Fruit fly (Drosophila melanogaster) whole organism, embryonic: ENCODE data around the gene mdu.

Source experiments
- Bdp1 ChIP-seq: fragments of 200-800 bp; sonication (Bioruptor generic); optimal IDR thresholded peaks from 3 replicates; lab custom pipeline; 2016; ENCODE audit warnings: missing biosample characterization, missing genetic modification characterization
- CG10979 ChIP-seq: fragments of 200-800 bp; sonication (Bioruptor generic); optimal IDR thresholded peaks from 2 replicates; lab custom pipeline; 2018; ENCODE audit warnings: missing biosample characterization, mild to moderate bottlenecking, missing genetic modification characterization, moderate library complexity
- CG11247 ChIP-seq: fragments of 200-800 bp; sonication (Bioruptor generic); IDR thresholded peaks from 2 replicates; pipeline ENCODE4 v1.3.6; 2022; ENCODE audit warnings: missing biosample characterization, missing genetic modification characterization
- CG12744 ChIP-seq: fragments of 200-800 bp; sonication (Bioruptor generic); optimal IDR thresholded peaks from 2 replicates; lab custom pipeline; 2016; ENCODE audit warnings: missing biosample characterization, missing genetic modification characterization
- CG14014 ChIP-seq: fragments of 200-800 bp; sonication (Bioruptor generic); IDR thresholded peaks from 2 replicates; pipeline ENCODE4 v1.3.6; 2022; ENCODE audit warnings: missing biosample characterization, missing genetic modification characterization
- CG14965 ChIP-seq: fragments of 200-800 bp; sonication (Bioruptor generic); optimal IDR thresholded peaks from 2 replicates; lab custom pipeline; 2016; ENCODE audit warnings: missing biosample characterization, missing genetic modification characterization, borderline replicate concordance
- CG15514 ChIP-seq: fragments of 200-800 bp; sonication (Bioruptor generic); optimal IDR thresholded peaks from 3 replicates; lab custom pipeline; 2017; ENCODE audit warnings: missing biosample characterization, missing genetic modification characterization, mild to moderate bottlenecking, moderate library complexity, missing genetic modification reagents
- CG17568 ChIP-seq: fragments of 200-800 bp; sonication (Bioruptor generic); optimal IDR thresholded peaks from 2 replicates; lab custom pipeline; 2018; ENCODE audit warnings: missing biosample characterization, mild to moderate bottlenecking, missing genetic modification characterization, moderate library complexity
- CG17802 ChIP-seq: fragments of 200-800 bp; sonication (Bioruptor generic); optimal IDR thresholded peaks from 2 replicates; lab custom pipeline; 2018; ENCODE audit warnings: missing biosample characterization, mild to moderate bottlenecking, missing genetic modification characterization, moderate library complexity
- CG18599 ChIP-seq: fragments of 200-800 bp; sonication (Bioruptor generic); optimal IDR thresholded peaks from 3 replicates; lab custom pipeline; 2017; ENCODE audit warnings: missing biosample characterization, missing genetic modification characterization, mild to moderate bottlenecking, moderate library complexity, missing genetic modification reagents
- CG2120 ChIP-seq: fragments of 200-800 bp; sonication (Bioruptor generic); optimal IDR thresholded peaks from 3 replicates; lab custom pipeline; 2016; ENCODE audit warnings: missing biosample characterization, missing genetic modification characterization
- CG2199 ChIP-seq: fragments of 200-800 bp; sonication (Bioruptor generic); IDR thresholded peaks from 3 replicates; pipeline ENCODE4 v1.3.6; 2022; ENCODE audit warnings: missing biosample characterization, missing genetic modification characterization
- CG2875 ChIP-seq: fragments of 200-800 bp; sonication (Bioruptor generic); optimal IDR thresholded peaks from 2 replicates; lab custom pipeline; 2017; ENCODE audit warnings: missing biosample characterization, mild to moderate bottlenecking, missing genetic modification characterization, missing genetic modification reagents
- CG30403 ChIP-seq: fragments of 200-800 bp; sonication (Bioruptor generic); optimal IDR thresholded peaks from 3 replicates; lab custom pipeline; 2016; ENCODE audit warnings: missing biosample characterization, missing genetic modification characterization
- CG4707 ChIP-seq: fragments of 200-800 bp; sonication (Bioruptor generic); optimal IDR thresholded peaks from 2 replicates; lab custom pipeline; 2018; ENCODE audit warnings: missing biosample characterization, mild to moderate bottlenecking, missing genetic modification characterization, moderate library complexity
- CG4820 ChIP-seq: fragments of 200-800 bp; sonication (Bioruptor generic); optimal IDR thresholded peaks from 3 replicates; lab custom pipeline; 2016; ENCODE audit warnings: missing biosample characterization, missing genetic modification characterization
- CG4854 ChIP-seq: fragments of 200-800 bp; sonication (Bioruptor generic); optimal IDR thresholded peaks from 2 replicates; lab custom pipeline; 2016; ENCODE audit warnings: missing biosample characterization, missing genetic modification characterization, inconsistent platforms
- CG6683 ChIP-seq: fragments of 200-800 bp; sonication (Bioruptor generic); optimal IDR thresholded peaks from 2 replicates; lab custom pipeline; 2017; ENCODE audit warnings: missing biosample characterization, mild to moderate bottlenecking, missing genetic modification characterization, missing genetic modification reagents
- CG6791 ChIP-seq: fragments of 200-800 bp; sonication (Bioruptor generic); IDR thresholded peaks from 3 replicates; pipeline ENCODE4 v1.3.6; 2022; ENCODE audit warnings: missing biosample characterization, missing genetic modification characterization; ENCODE audit not compliant: partially characterized antibody
- CG8089 ChIP-seq: fragments of 200-800 bp; sonication (Bioruptor generic); optimal IDR thresholded peaks from 3 replicates; lab custom pipeline; 2016; ENCODE audit warnings: missing biosample characterization, missing genetic modification characterization
- CG8478 ChIP-seq: fragments of >200 bp; optimal IDR thresholded peaks from 2 replicates; lab custom pipeline; 2018
- D19B ChIP-seq: fragments of 200-800 bp; sonication (Bioruptor generic); optimal IDR thresholded peaks from 2 replicates; lab custom pipeline; 2017; ENCODE audit warnings: missing biosample characterization, mild to moderate bottlenecking, missing genetic modification characterization
- E2f1 ChIP-seq: fragments of 200-800 bp; sonication (Bioruptor generic); IDR thresholded peaks from 2 replicates; pipeline ENCODE4 v1.3.6; 2022; ENCODE audit warnings: missing biosample characterization, missing genetic modification characterization
- Fer2 ChIP-seq: fragments of 200-800 bp; sonication (Bioruptor generic); optimal IDR thresholded peaks from 2 replicates; lab custom pipeline; 2018; ENCODE audit warnings: missing biosample characterization, mild to moderate bottlenecking, missing genetic modification characterization, moderate library complexity
- HLH4C ChIP-seq: fragments of 200-800 bp; sonication (Bioruptor generic); IDR thresholded peaks from 3 replicates; pipeline ENCODE4 v1.3.6; 2022; ENCODE audit warnings: missing biosample characterization, missing genetic modification characterization; ENCODE audit not compliant: partially characterized antibody
- Kr ChIP-seq: fragments of 200-800 bp; sonication (Bioruptor generic); optimal IDR thresholded peaks from 2 replicates; lab custom pipeline; 2017; ENCODE audit warnings: missing biosample characterization, mild to moderate bottlenecking, missing genetic modification characterization
- Mad ChIP-seq: fragments of 200-800 bp; sonication (Bioruptor generic); optimal IDR thresholded peaks from 2 replicates; lab custom pipeline; 2016; ENCODE audit warnings: missing biosample characterization, missing genetic modification characterization
- NFAT ChIP-seq: fragments of 200-800 bp; sonication (Bioruptor generic); IDR thresholded peaks from 2 replicates; pipeline ENCODE4 v1.3.6; 2022; ENCODE audit warnings: missing biosample characterization, missing genetic modification characterization
- Opbp ChIP-seq: fragments of 200-800 bp; sonication (Bioruptor generic); IDR thresholded peaks from 3 replicates; pipeline ENCODE4 v1.3.6; 2022; ENCODE audit warnings: missing biosample characterization, missing genetic modification characterization; ENCODE audit not compliant: partially characterized antibody
- Stat92E ChIP-seq, 3 experiments: fragments of >200 bp in 2 of 3; fragments of 200-800 bp in 1 of 3; sonication (Bioruptor generic) in 1 of 3; optimal IDR thresholded peaks; 2 replicates each; lab custom pipeline; 2017 to 2019; ENCODE audit warnings: missing biosample characterization in 3 of 3, missing genetic modification characterization in 3 of 3, mild to moderate bottlenecking in 1 of 3, moderate library complexity in 1 of 3
- TFAM ChIP-seq: fragments of 200-800 bp; sonication (Bioruptor generic); optimal IDR thresholded peaks from 2 replicates; lab custom pipeline; 2017; ENCODE audit warnings: missing biosample characterization, missing genetic modification characterization, inconsistent platforms
- Taf1 ChIP-seq: fragments of 200-800 bp; sonication (Bioruptor generic); IDR thresholded peaks from 2 replicates; pipeline ENCODE4 v1.3.6; 2022; ENCODE audit warnings: missing biosample characterization, missing genetic modification characterization
- aop ChIP-seq: fragments of 200-800 bp; sonication (Bioruptor generic); IDR thresholded peaks from 2 replicates; pipeline ENCODE4 v1.3.6; 2022; ENCODE audit warnings: missing biosample characterization, missing genetic modification characterization
- ara ChIP-seq: fragments of 200-800 bp; sonication (Bioruptor generic); IDR thresholded peaks from 2 replicates; pipeline ENCODE4 v1.3.6; 2022; ENCODE audit warnings: missing biosample characterization, missing genetic modification characterization
- br ChIP-seq: fragments of >200 bp; optimal IDR thresholded peaks from 2 replicates; lab custom pipeline; 2017
- cato ChIP-seq: fragments of 200-800 bp; sonication (Bioruptor generic); optimal IDR thresholded peaks from 2 replicates; lab custom pipeline; 2016; ENCODE audit warnings: missing biosample characterization, missing genetic modification characterization, borderline replicate concordance
- chinmo ChIP-seq: fragments of 200-800 bp; sonication (Bioruptor generic); IDR thresholded peaks from 4 replicates; pipeline ENCODE4 v1.3.6; 2022; ENCODE audit warnings: missing biosample characterization, missing genetic modification characterization; ENCODE audit not compliant: partially characterized antibody
- ci ChIP-seq: fragments of 200-800 bp; sonication (Bioruptor generic); IDR thresholded peaks from 3 replicates; pipeline ENCODE4 v1.3.6; 2022; ENCODE audit warnings: missing biosample characterization, missing genetic modification characterization
- cwo ChIP-seq: fragments of 200-800 bp; sonication (Bioruptor generic); optimal IDR thresholded peaks from 3 replicates; lab custom pipeline; 2017; ENCODE audit warnings: missing biosample characterization, missing genetic modification characterization, mild to moderate bottlenecking, moderate library complexity, missing genetic modification reagents
- dati ChIP-seq: fragments of 200-800 bp; sonication (Bioruptor generic); IDR thresholded peaks from 2 replicates; pipeline ENCODE4 v1.3.6; 2022; ENCODE audit warnings: missing biosample characterization, missing genetic modification characterization
- eve ChIP-seq, 2 experiments: fragments of >200 bp; optimal IDR thresholded peaks; 2 replicates each; lab custom pipeline; 2017; ENCODE audit warnings: missing biosample characterization in 2 of 2, missing genetic modification characterization in 2 of 2
- ham ChIP-seq: fragments of 200-800 bp; sonication (Bioruptor generic); IDR thresholded peaks from 2 replicates; pipeline ENCODE4 v1.3.6; 2022; ENCODE audit warnings: missing biosample characterization, missing genetic modification characterization
- hth ChIP-seq: fragments of >200 bp; optimal IDR thresholded peaks from 2 replicates; lab custom pipeline; 2017; ENCODE audit warnings: inconsistent platforms
- lola ChIP-seq, 3 experiments: fragments of >200 bp in 2 of 3; fragments of 200-800 bp in 1 of 3; sonication (Bioruptor generic) in 1 of 3; optimal IDR thresholded peaks; 2 replicates each; lab custom pipeline; 2017 to 2019; ENCODE audit warnings: missing biosample characterization in 3 of 3, missing genetic modification characterization in 3 of 3, mild to moderate bottlenecking in 1 of 3, moderate library complexity in 1 of 3
- sim ChIP-seq: fragments of 200-800 bp; sonication (Bioruptor generic); IDR thresholded peaks from 2 replicates; pipeline ENCODE4 v1.3.6; 2022; ENCODE audit warnings: missing biosample characterization, missing genetic modification characterization
- sima ChIP-seq: fragments of 200-800 bp; sonication (Bioruptor generic); optimal IDR thresholded peaks from 2 replicates; lab custom pipeline; 2016; ENCODE audit warnings: missing biosample characterization, missing genetic modification characterization
- tgo ChIP-seq: fragments of 200-800 bp; sonication (Bioruptor generic); IDR thresholded peaks from 3 replicates; pipeline ENCODE4 v1.3.6; 2022; ENCODE audit warnings: missing biosample characterization, missing genetic modification characterization
- toy ChIP-seq: fragments of 200-800 bp; sonication (Bioruptor generic); IDR thresholded peaks from 2 replicates; pipeline ENCODE4 v1.3.6; 2022; ENCODE audit warnings: missing biosample characterization, missing genetic modification characterization
- tx ChIP-seq: fragments of 200-800 bp; sonication (Bioruptor generic); optimal IDR thresholded peaks from 2 replicates; lab custom pipeline; 2016; ENCODE audit warnings: missing biosample characterization, missing genetic modification characterization
- wdn ChIP-seq: fragments of 200-800 bp; sonication (Bioruptor generic); IDR thresholded peaks from 2 replicates; pipeline ENCODE4 v1.3.6; 2022; ENCODE audit warnings: missing biosample characterization, missing genetic modification characterization
- wek ChIP-seq: fragments of 200-800 bp; sonication (Bioruptor generic); optimal IDR thresholded peaks from 3 replicates; lab custom pipeline; 2018; ENCODE audit warnings: missing biosample characterization, mild to moderate bottlenecking, missing genetic modification characterization, moderate library complexity
- zen ChIP-seq: fragments of 200-800 bp; sonication (Bioruptor generic); optimal IDR thresholded peaks from 3 replicates; lab custom pipeline; 2018; ENCODE audit warnings: missing biosample characterization, mild to moderate bottlenecking, missing genetic modification characterization, moderate library complexity

mdu gene

dm6 chrX:12539215-12539614 is 42.2 kb downstream of the mdu start (continued):
- TF ChIP-seq tgo (GFP tag; lab: Robert Waterston, UW) (no peak), sim (GFP tag; lab: Robert Waterston, UW) (no peak), Mad (GFP tag; lab: Kevin White, UChicago) (no peak), CG4820 (GFP tag; lab: Kevin White, UChicago) (peak; percentile 8), CG14965 (GFP tag; lab: Kevin White, UChicago) (no peak), CG8089 (GFP tag; lab: Kevin White, UChicago) (no peak), lola (GFP tag; optimal IDR thresholded peaks at IDR 0.05; lab: Kevin White, UChicago) (no peak), Fer2 (no peak), CG2199 (GFP tag; lab: Robert Waterston, UW) (no peak), aop (GFP tag; lab: Robert Waterston, UW) (no peak), ara (GFP tag; lab: Robert Waterston, UW) (0 out of 2 replicates have a peak, but pooled peaks have one; percentile 6), wdn (GFP tag; lab: Robert Waterston, UW) (no peak), cato (GFP tag; lab: Kevin White, UChicago) (no peak), cwo (no peak), CG6791 (GFP tag; lab: Robert Waterston, UW) (no peak), CG15514 (GFP tag; lab: Kevin White, UChicago) (no peak), ham (GFP tag; lab: Robert Waterston, UW) (no peak), hth (no peak), E2f1 (GFP tag; lab: Robert Waterston, UW) (no peak), CG17568 (GFP tag; lab: Kevin White, UChicago) (no peak), eve (GFP tag; optimal IDR thresholded peaks at IDR 0.05; lab: Kevin White, UChicago) (peak in 1 of 2 experiments; percentile 43), CG17802 (no peak), Taf1 (GFP tag; lab: Robert Waterston, UW) (no peak), CG8478 (lab: Kevin White, UChicago) (no peak), CG30403 (no peak), CG18599 (GFP tag; lab: Kevin White, UChicago) (peak; percentile 56), dati (GFP tag; lab: Robert Waterston, UW) (no peak), chinmo (GFP tag; lab: Robert Waterston, UW) (no peak), CG4707 (GFP tag; lab: Kevin White, UChicago) (no peak), tx (GFP tag; lab: Kevin White, UChicago) (no peak), CG14014 (GFP tag; lab: Robert Waterston, UW) (0 out of 2 replicates have a peak, but pooled peaks have one; percentile 42), CG11247 (GFP tag; lab: Robert Waterston, UW) (no peak), D19B (no peak), CG4854 (GFP tag; lab: Kevin White, UChicago) (no peak), CG6683 (GFP tag; lab: Kevin White, UChicago) (no peak), Stat92E (GFP tag; optimal IDR thresholded peaks at IDR 0.05; lab: Kevin White, UChicago) (no peak), Kr (GFP tag; lab: Kevin White, UChicago) (no peak), br (lab: Kevin White, UChicago) (no peak), NFAT (no peak), CG2120 (GFP tag; lab: Kevin White, UChicago) (peak; percentile 55), sima (no peak), HLH4C (GFP tag; lab: Robert Waterston, UW) (no peak), ci (peak; percentile 53; the same call in 1 of the 3 replicates), wek (GFP tag; lab: Kevin White, UChicago) (no peak), CG2875 (GFP tag; lab: Kevin White, UChicago) (no peak), CG10979 (tag; lab: Kevin White, UChicago) (peak; percentile 5), TFAM (GFP tag; lab: Kevin White, UChicago) (no peak), toy (GFP tag; lab: Robert Waterston, UW) (no peak), zen (tag; lab: Kevin White, UChicago) (no peak), Opbp (GFP tag; lab: Robert Waterston, UW) (no peak), Bdp1 (no peak), CG12744 (GFP tag; lab: Kevin White, UChicago) (no peak)
